Fruit fly (Drosophila melanogaster): ENCODE measurements around the gene ymp.

ymp gene

dm6 chr3R:25594128-25594527 is 14.8 kb downstream of the ymp start:
- TF ChIP-seq psq (optimal IDR thresholded peaks at IDR 0.05) (no peak), Myc (optimal IDR thresholded peaks at IDR 0.05) (no peak), insv (optimal IDR thresholded peaks at IDR 0.05) (no peak), ttk (optimal IDR thresholded peaks at IDR 0.05) (no peak), Sin3A (optimal IDR thresholded peaks at IDR 0.05) (no peak), h (optimal IDR thresholded peaks at IDR 0.05) (no peak)

dm6 chr3R:25591500-25591899 is 17.4 kb downstream of the ymp start:
- TF ChIP-seq Myc (optimal IDR thresholded peaks at IDR 0.05) (no peak), ttk (optimal IDR thresholded peaks at IDR 0.05) (no peak), h (optimal IDR thresholded peaks at IDR 0.05) (no peak), insv (optimal IDR thresholded peaks at IDR 0.05) (no peak), Sin3A (optimal IDR thresholded peaks at IDR 0.05) (no peak), psq (optimal IDR thresholded peaks at IDR 0.05) (no peak)

- TF ChIP-seq h (optimal IDR thresholded peaks at IDR 0.05) (no peak), Myc (optimal IDR thresholded peaks at IDR 0.05) (no peak)
Measured at dm6 chr3R:25590850-25591410, 18.0 kb downstream of the ymp start.

dm6 chr3R:25589168-25589567 is 19.8 kb downstream of the ymp start:
- no peak for TF ChIP-seq Sin3A (optimal IDR thresholded peaks at IDR 0.05)
- no peak for TF ChIP-seq ttk (optimal IDR thresholded peaks at IDR 0.05)
- no peak for TF ChIP-seq h (optimal IDR thresholded peaks at IDR 0.05)
- TF ChIP-seq Myc (optimal IDR thresholded peaks at IDR 0.05), result no peak
- TF ChIP-seq psq (optimal IDR thresholded peaks at IDR 0.05), result no peak
- TF ChIP-seq insv (optimal IDR thresholded peaks at IDR 0.05), result no peak

- TF ChIP-seq Sin3A (optimal IDR thresholded peaks at IDR 0.05) (no peak), ttk (optimal IDR thresholded peaks at IDR 0.05) (no peak), insv (optimal IDR thresholded peaks at IDR 0.05) (no peak)
Measured at dm6 chr3R:25588493-25588892, 20.4 kb downstream of the ymp start.

dm6 chr3R:25587708-25588107 is 21.2 kb downstream of the ymp start:
- TF ChIP-seq Myc (optimal IDR thresholded peaks at IDR 0.05) (no peak), psq (optimal IDR thresholded peaks at IDR 0.05) (no peak), Sin3A (optimal IDR thresholded peaks at IDR 0.05) (no peak)

dm6 chr3R:25583079-25583478 is 25.8 kb downstream of the ymp start, which contains the start of gene CG4582:
Gene CG4582 (minus strand): TSS chr3R:25583179.
- TF ChIP-seq h (optimal IDR thresholded peaks at IDR 0.05) (no peak), psq (optimal IDR thresholded peaks at IDR 0.05) (no peak)

dm6 chr3R:25559348-25559747 is 49.6 kb downstream of the ymp start:
- TF ChIP-seq psq (optimal IDR thresholded peaks at IDR 0.05), result no peak
- TF ChIP-seq Myc (optimal IDR thresholded peaks at IDR 0.05), result no peak
- no peak for TF ChIP-seq ttk (optimal IDR thresholded peaks at IDR 0.05)
- TF ChIP-seq h (optimal IDR thresholded peaks at IDR 0.05), result no peak
- no peak for TF ChIP-seq Sin3A (optimal IDR thresholded peaks at IDR 0.05)
- no peak for TF ChIP-seq insv (optimal IDR thresholded peaks at IDR 0.05)

dm6 chr3R:25555365-25556106 is 53.4 kb downstream of the ymp start:
- TF ChIP-seq h (optimal IDR thresholded peaks at IDR 0.05) (no peak), psq (optimal IDR thresholded peaks at IDR 0.05) (no peak)

dm6 chr3R:25552181-25552580 is 56.7 kb downstream of the ymp start:
- TF ChIP-seq ttk (optimal IDR thresholded peaks at IDR 0.05) (no peak), Sin3A (optimal IDR thresholded peaks at IDR 0.05) (no peak), h (optimal IDR thresholded peaks at IDR 0.05) (no peak), Myc (optimal IDR thresholded peaks at IDR 0.05) (no peak), psq (optimal IDR thresholded peaks at IDR 0.05) (no peak), insv (optimal IDR thresholded peaks at IDR 0.05) (no peak)

dm6 chr3R:25550428-25550827 is 58.5 kb downstream of the ymp start:
- TF ChIP-seq Myc (optimal IDR thresholded peaks at IDR 0.05), result no peak
- no peak for TF ChIP-seq psq (optimal IDR thresholded peaks at IDR 0.05)
- TF ChIP-seq ttk (optimal IDR thresholded peaks at IDR 0.05), result no peak
- TF ChIP-seq Sin3A (optimal IDR thresholded peaks at IDR 0.05), result no peak
- TF ChIP-seq insv (optimal IDR thresholded peaks at IDR 0.05), result no peak
- TF ChIP-seq h (optimal IDR thresholded peaks at IDR 0.05), result no peak

- TF ChIP-seq h (optimal IDR thresholded peaks at IDR 0.05), result no peak
- TF ChIP-seq psq (optimal IDR thresholded peaks at IDR 0.05), result no peak
- TF ChIP-seq ttk (optimal IDR thresholded peaks at IDR 0.05), result no peak
- no peak for TF ChIP-seq Myc (optimal IDR thresholded peaks at IDR 0.05)
- TF ChIP-seq insv (optimal IDR thresholded peaks at IDR 0.05), result no peak
- TF ChIP-seq Sin3A (optimal IDR thresholded peaks at IDR 0.05), result no peak
Measured at dm6 chr3R:25549740-25550139, 59.2 kb downstream of the ymp start.

- TF ChIP-seq h (optimal IDR thresholded peaks at IDR 0.05) (no peak), psq (optimal IDR thresholded peaks at IDR 0.05) (no peak), Sin3A (optimal IDR thresholded peaks at IDR 0.05) (no peak)
Measured at dm6 chr3R:25543565-25544317, 65.2 kb downstream of the ymp start.

Measured in Kc167 (cell line).